Worm (Caenorhabditis elegans) whole organism, young adult: Measurements from ENCODE around the gene laf-1.

ENCODE experiments used
- B0336.3 ChIP-seq: fragments of 200-800 bp; sonication (Bioruptor generic); IDR thresholded peaks from 2 replicates; pipeline ENCODE4 v1.3.6; 2022; ENCODE audit warnings: missing genetic modification characterization, missing compliant biosample characterization
- D2030.7 ChIP-seq: fragments of 200-800 bp; sonication (Bioruptor generic); IDR thresholded peaks from 2 replicates; pipeline ENCODE4 v1.3.6; 2022; ENCODE audit warnings: missing genetic modification reagents, missing genetic modification characterization, missing compliant biosample characterization
- F33H1.4 ChIP-seq: fragments of 200-800 bp; sonication (Bioruptor generic); IDR thresholded peaks from 2 replicates; pipeline ENCODE4 v1.3.6; 2022; ENCODE audit warnings: missing genetic modification reagents, missing genetic modification characterization, missing compliant biosample characterization
- F39B2.1 ChIP-seq: fragments of 200-800 bp; sonication (Bioruptor generic); IDR thresholded peaks from 2 replicates; pipeline ENCODE4 v1.3.6; 2022; ENCODE audit warnings: missing genetic modification reagents, missing genetic modification characterization, missing compliant biosample characterization
- F49E8.2 ChIP-seq: sonication (generic microtip); optimal IDR thresholded peaks from 3 replicates; lab custom pipeline; 2017; ENCODE audit warnings: missing genetic modification characterization, mild to moderate bottlenecking, missing compliant biosample characterization, antibody characterized with exemption, moderate library complexity; ENCODE audit not compliant: insufficient read depth
- K12H6.12 ChIP-seq: fragments of 200-800 bp; sonication (Bioruptor generic); optimal IDR thresholded peaks from 2 replicates; lab custom pipeline; 2018; ENCODE audit warnings: mild to moderate bottlenecking, missing genetic modification characterization, missing compliant biosample characterization
- athp-1 ChIP-seq: sonication (generic microtip); optimal IDR thresholded peaks from 2 replicates; lab custom pipeline; 2017; ENCODE audit warnings: mild to moderate bottlenecking, missing genetic modification characterization, missing compliant biosample characterization
- attf-3 ChIP-seq: fragments of 200-800 bp; sonication (Bioruptor generic); conservative IDR thresholded peaks from 2 replicates; pipeline ENCODE4 v1.3.6; 2022; ENCODE audit warnings: missing genetic modification reagents, missing genetic modification characterization, missing compliant biosample characterization
- attf-5 ChIP-seq: fragments of 200-800 bp; sonication (Bioruptor generic); optimal IDR thresholded peaks from 2 replicates; lab custom pipeline; 2018; ENCODE audit warnings: mild to moderate bottlenecking, missing genetic modification characterization, missing compliant biosample characterization
- attf-6 ChIP-seq: fragments of 200-800 bp; sonication (Bioruptor generic); IDR thresholded peaks from 2 replicates; pipeline ENCODE4 v1.3.6; 2022; ENCODE audit warnings: missing genetic modification reagents, missing genetic modification characterization, missing compliant biosample characterization
- cebp-1 ChIP-seq, 2 experiments: fragments of 200-800 bp in 1 of 2; sonication (Bioruptor generic) in 1 of 2; sonication (generic microtip) in 1 of 2; IDR thresholded peaks in 1 of 2; optimal IDR thresholded peaks in 1 of 2; 2 replicates each; pipeline versions ENCODE4 v1.3.6 to Lab custom; 2017 to 2022; ENCODE audit warnings: missing compliant biosample characterization in 2 of 2, missing genetic modification characterization in 2 of 2, mild to moderate bottlenecking in 1 of 2, missing genetic modification reagents in 1 of 2, moderate library complexity in 1 of 2
- ceh-100 ChIP-seq: fragments of 200-800 bp; sonication (Bioruptor generic); IDR thresholded peaks from 2 replicates; pipeline ENCODE4 v1.3.6; 2022; ENCODE audit warnings: missing genetic modification reagents, missing genetic modification characterization, missing compliant biosample characterization
- ceh-91 ChIP-seq: fragments of 200-800 bp; sonication (Bioruptor generic); IDR thresholded peaks from 2 replicates; pipeline ENCODE4 v1.3.6; 2022; ENCODE audit warnings: missing genetic modification reagents, missing genetic modification characterization, missing compliant biosample characterization
- dox-1 ChIP-seq: fragments of 200-800 bp; sonication (Bioruptor generic); IDR thresholded peaks from 2 replicates; pipeline ENCODE4 v1.3.6; 2022; ENCODE audit warnings: missing genetic modification reagents, missing genetic modification characterization, missing compliant biosample characterization
- dpl-1 ChIP-seq: fragments of 150-350 bp; optimal IDR thresholded peaks from 2 replicates; lab custom pipeline; 2014; ENCODE audit warnings: missing biosample characterization, missing genetic modification reagents, missing genetic modification characterization
- efl-1 ChIP-seq: fragments of 150-350 bp; optimal IDR thresholded peaks from 2 replicates; lab custom pipeline; 2014; ENCODE audit warnings: missing biosample characterization, missing genetic modification reagents, missing genetic modification characterization
- ets-4 ChIP-seq: fragments of 200-800 bp; sonication (Bioruptor generic); optimal IDR thresholded peaks from 2 replicates; lab custom pipeline; 2018; ENCODE audit warnings: mild to moderate bottlenecking, missing genetic modification characterization, missing compliant biosample characterization
- hrde-1 ChIP-seq: sonication (generic microtip); optimal IDR thresholded peaks from 2 replicates; lab custom pipeline; 2016; ENCODE audit warnings: missing genetic modification characterization, mild to moderate bottlenecking, missing compliant biosample characterization, moderate library complexity, missing genotype, missing genetic modification reagents, borderline replicate concordance
- let-607 ChIP-seq, 2 experiments: fragments of 200-800 bp in 1 of 2; sonication (Bioruptor generic) in 1 of 2; sonication (generic microtip) in 1 of 2; optimal IDR thresholded peaks; 2 replicates each; lab custom pipeline; 2016 to 2018; ENCODE audit warnings: mild to moderate bottlenecking in 2 of 2, missing compliant biosample characterization in 2 of 2, missing genetic modification characterization in 2 of 2, moderate library complexity in 2 of 2, missing genotype in 1 of 2
- lin-54 ChIP-seq: fragments of 200-800 bp; sonication (Bioruptor generic); optimal IDR thresholded peaks from 2 replicates; lab custom pipeline; 2018; ENCODE audit warnings: mild to moderate bottlenecking, missing genetic modification characterization, missing compliant biosample characterization
- lsl-1 ChIP-seq: fragments of 200-800 bp; sonication (Bioruptor generic); optimal IDR thresholded peaks from 2 replicates; lab custom pipeline; 2018; ENCODE audit warnings: mild to moderate bottlenecking, missing genetic modification characterization, moderate library complexity, missing compliant biosample characterization
- lsy-27 ChIP-seq: sonication (generic microtip); optimal IDR thresholded peaks from 2 replicates; lab custom pipeline; 2017; ENCODE audit warnings: missing genetic modification characterization, mild to moderate bottlenecking, missing compliant biosample characterization, antibody characterized with exemption, missing genotype, borderline replicate concordance; ENCODE audit not compliant: insufficient read depth
- madf-3 ChIP-seq: fragments of 200-800 bp; sonication (Bioruptor generic); IDR thresholded peaks from 2 replicates; pipeline ENCODE4 v1.3.6; 2022; ENCODE audit warnings: missing genetic modification reagents, missing genetic modification characterization, missing compliant biosample characterization
- madf-6 ChIP-seq: fragments of 200-800 bp; sonication (Bioruptor generic); IDR thresholded peaks from 2 replicates; pipeline ENCODE4 v1.3.6; 2022; ENCODE audit warnings: missing genetic modification reagents, missing genetic modification characterization, missing compliant biosample characterization
- madf-8 ChIP-seq: fragments of 200-800 bp; sonication (Bioruptor generic); conservative IDR thresholded peaks from 2 replicates; pipeline ENCODE4 v1.3.6; 2022; ENCODE audit warnings: missing genetic modification reagents, missing genetic modification characterization, missing compliant biosample characterization
- nhr-120 ChIP-seq: fragments of 200-800 bp; sonication (Bioruptor generic); IDR thresholded peaks from 2 replicates; pipeline ENCODE4 v1.3.6; 2022; ENCODE audit warnings: missing genetic modification characterization, missing compliant biosample characterization
- nhr-80 ChIP-seq: sonication (generic microtip); optimal IDR thresholded peaks from 2 replicates; lab custom pipeline; 2016; ENCODE audit warnings: missing genetic modification characterization, missing compliant biosample characterization
- nhr-90 ChIP-seq: sonication (generic microtip); optimal IDR thresholded peaks from 2 replicates; lab custom pipeline; 2016; ENCODE audit warnings: missing genotype, mild to moderate bottlenecking, missing genetic modification characterization, missing compliant biosample characterization
- pbrm-1 ChIP-seq: fragments of 200-800 bp; sonication (Bioruptor generic); IDR thresholded peaks from 2 replicates; pipeline ENCODE4 v1.3.6; 2022; ENCODE audit warnings: missing genetic modification reagents, missing genetic modification characterization, missing compliant biosample characterization
- rcor-1 ChIP-seq: fragments of 200-800 bp; sonication (Bioruptor generic); IDR thresholded peaks from 2 replicates; pipeline ENCODE4 v1.3.6; 2022; ENCODE audit warnings: missing genetic modification reagents, missing genetic modification characterization, missing compliant biosample characterization
- repo-1 ChIP-seq: sonication (generic microtip); optimal IDR thresholded peaks from 2 replicates; lab custom pipeline; 2017; ENCODE audit warnings: mild to moderate bottlenecking, missing genetic modification characterization, missing compliant biosample characterization
- rpc-1 ChIP-seq, 2 experiments: fragments of 150-350 bp in 1 of 2; sonication (generic microtip) in 1 of 2; optimal IDR thresholded peaks; 2 replicates each; lab custom pipeline; 2014 to 2018; ENCODE audit warnings: missing biosample characterization in 1 of 2, missing genetic modification characterization in 1 of 2, missing genetic modification reagents in 1 of 2, missing genotype in 1 of 2
- snpc-1.3 ChIP-seq: sonication (generic microtip); optimal IDR thresholded peaks from 2 replicates; lab custom pipeline; 2017; ENCODE audit warnings: missing genetic modification characterization, mild to moderate bottlenecking, missing compliant biosample characterization, antibody characterized with exemption, moderate library complexity, missing genotype, missing genetic modification reagents; ENCODE audit not compliant: insufficient read depth
- snpc-4 ChIP-seq, 5 experiments: fragments of 150-350 bp in 1 of 5; sonication (generic microtip) in 4 of 5; optimal IDR thresholded peaks; 2 replicates each; lab custom pipeline; 2014 to 2018; ENCODE audit warnings: missing genetic modification characterization in 5 of 5, missing biosample characterization in 3 of 5, antibody characterized with exemption in 2 of 5, mild to moderate bottlenecking in 2 of 5, missing compliant biosample characterization in 2 of 5, missing genotype in 2 of 5, moderate library complexity in 2 of 5, missing genetic modification reagents in 1 of 5
- tlf-1 ChIP-seq: fragments of 200-800 bp; sonication (Bioruptor generic); optimal IDR thresholded peaks from 2 replicates; lab custom pipeline; 2018; ENCODE audit warnings: mild to moderate bottlenecking, missing genetic modification characterization, missing compliant biosample characterization
- unc-130 ChIP-seq: sonication (generic microtip); optimal IDR thresholded peaks from 2 replicates; lab custom pipeline; 2016; ENCODE audit warnings: missing genetic modification reagents, missing genetic modification characterization, missing compliant biosample characterization
- xnd-1 ChIP-seq: sonication (generic microtip); optimal IDR thresholded peaks from 2 replicates; lab custom pipeline; 2016; ENCODE audit warnings: missing genotype, missing genetic modification reagents, missing genetic modification characterization, missing compliant biosample characterization
- zfh-2 ChIP-seq: fragments of 200-800 bp; sonication (Bioruptor generic); conservative IDR thresholded peaks from 2 replicates; pipeline ENCODE4 v1.3.6; 2022; ENCODE audit warnings: missing genetic modification reagents, missing genetic modification characterization, missing compliant biosample characterization

laf-1 gene

DNA sequence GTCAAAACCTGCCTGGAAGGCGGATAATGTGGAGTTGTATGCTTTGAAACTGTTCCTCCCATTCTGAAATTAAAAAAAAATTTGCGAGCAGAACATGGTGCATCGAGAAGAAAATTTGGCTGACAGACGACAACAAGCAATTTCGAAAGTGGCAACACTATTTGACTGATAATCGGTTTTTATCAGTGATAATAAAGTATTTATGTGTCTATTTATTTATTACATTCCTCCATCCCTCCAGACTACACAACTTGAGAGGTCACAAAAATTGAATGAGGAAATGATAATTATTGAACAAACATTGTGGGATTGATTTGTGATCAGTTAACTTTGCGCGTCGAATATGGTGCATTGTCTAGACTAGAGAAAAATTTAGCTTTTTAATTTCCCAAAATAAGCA lies 39.4 kb downstream of the laf-1 start, which contains the start of gene cest-25 (continued):
- TF ChIP-seq ceh-100 (no peak), cebp-1 (GFP tag; IDR thresholded peaks at IDR 0.05; lab: Robert Waterston, UW) (no peak), cebp-1 (tag; optimal IDR thresholded peaks at IDR 0.05; lab: Kevin White, UChicago) (peak; percentile 57), K12H6.12 (tag; lab: Kevin White, UChicago) (no peak), madf-3 (no peak), nhr-120 (GFP tag; lab: Robert Waterston, UW) (no peak), unc-130 (no peak)

DNA sequence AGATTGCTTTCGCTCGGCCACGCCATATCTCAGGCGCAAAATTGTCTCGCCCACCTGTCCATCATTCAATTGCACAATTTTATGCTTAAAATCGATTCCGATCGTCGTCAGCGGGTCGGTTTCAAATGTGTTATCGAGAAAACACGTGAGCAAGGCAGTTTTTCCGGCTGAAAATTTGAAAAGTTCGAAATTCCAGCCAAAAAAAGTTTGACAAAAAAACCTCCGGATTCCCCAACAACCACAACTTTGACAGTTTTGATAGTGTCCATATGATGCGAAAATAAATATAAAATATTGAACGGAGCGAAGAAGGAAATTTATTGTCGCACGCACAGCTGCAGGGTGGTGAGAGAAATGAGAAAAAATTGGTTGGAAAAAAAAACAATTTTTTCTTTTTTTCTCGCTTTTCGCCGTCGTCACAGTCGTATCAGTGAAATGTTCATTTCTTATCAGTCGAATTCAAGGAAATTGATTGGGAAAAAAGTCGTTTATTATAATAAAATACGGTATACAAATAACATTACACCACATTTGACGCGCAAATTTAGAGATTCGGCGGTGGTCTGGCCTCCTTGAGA lies 45.2 kb downstream of the laf-1 start, which contains the start of gene Y71H2AM.12:
Gene Y71H2AM.12, minus strand, starts transcription at position 486 of the 578 bp plus-strand sequence.
- TF ChIP-seq nhr-90 (tag; lab: Kevin White, UChicago) (peak; percentile 20), athp-1 (tag; lab: Kevin White, UChicago) (no peak), B0336.3 (GFP tag; lab: Robert Waterston, UW) (0 out of 2 replicates have a peak, but pooled peaks have one; percentile 38), dox-1 (GFP tag; lab: Robert Waterston, UW) (peak; percentile 39), nhr-80 (tag; lab: Kevin White, UChicago) (peak; percentile 88), attf-5 (peak; percentile 59), attf-6 (no peak), let-607 (tag; optimal IDR thresholded peaks at IDR 0.05; lab: Kevin White, UChicago) (peak in 1 of 2 experiments; percentile 44), ets-4 (GFP tag; lab: Kevin White, UChicago) (peak; percentile 43), cebp-1 (GFP tag; IDR thresholded peaks at IDR 0.05; lab: Robert Waterston, UW) (no peak), cebp-1 (tag; optimal IDR thresholded peaks at IDR 0.05; lab: Kevin White, UChicago) (peak; percentile 38), F49E8.2 (no peak)

DNA sequence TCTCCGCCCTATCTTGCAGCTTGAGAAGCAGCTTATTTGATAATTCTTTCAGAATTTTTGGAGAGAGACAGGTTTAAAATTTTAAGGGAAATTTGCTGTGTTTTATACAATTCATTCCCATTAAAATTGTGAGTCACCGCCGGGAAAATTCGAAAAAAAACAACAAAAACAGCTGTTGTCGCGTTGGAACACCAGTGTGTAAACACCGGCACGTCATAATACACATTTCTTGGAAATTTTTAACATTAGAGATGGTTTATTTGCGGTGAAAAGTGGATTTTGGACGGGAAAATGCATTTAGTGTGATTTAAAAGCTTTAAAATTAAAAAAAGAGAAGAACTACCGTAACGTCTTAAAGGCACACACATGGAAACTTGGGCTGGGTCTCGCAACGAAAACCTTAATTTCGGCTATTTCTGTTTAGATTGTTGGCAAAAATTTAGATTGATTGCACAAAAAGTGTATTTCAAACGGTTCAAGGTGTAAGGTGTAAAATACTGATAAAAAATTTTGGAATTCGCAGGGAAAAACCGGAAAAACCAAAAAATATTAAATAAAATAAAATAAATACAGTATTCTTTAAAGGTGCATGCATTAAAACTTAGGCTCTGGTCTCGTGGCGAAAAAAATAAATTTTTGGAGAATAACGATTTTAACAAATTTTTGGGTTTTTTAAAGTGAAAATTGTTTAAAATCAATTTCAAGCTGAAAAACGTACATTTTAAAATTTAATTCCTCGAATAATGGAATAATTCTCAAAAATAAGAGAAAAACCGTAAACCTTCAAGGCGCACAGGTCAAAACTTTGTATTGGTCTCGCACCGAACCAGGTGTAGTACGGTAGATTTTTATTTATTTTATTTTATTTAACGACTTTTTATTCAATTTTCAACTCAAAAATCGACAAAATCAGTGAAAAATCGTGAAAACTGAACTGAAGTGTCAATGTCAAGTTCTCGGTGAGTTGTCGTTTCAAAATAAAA lies 53.3 kb downstream of the laf-1 start, which contains the start of gene cosa-1:
Gene cosa-1, plus strand, starts transcription at position 896 of the 983 bp plus-strand sequence.
- TF ChIP-seq F39B2.1 (GFP tag; lab: Robert Waterston, UW) (no peak), xnd-1 (tag; lab: Kevin White, UChicago) (peak; percentile 98), attf-3 (GFP tag; lab: Robert Waterston, UW) (0 out of 2 replicates have a peak, but pooled peaks have one; percentile 10), let-607 (tag; optimal IDR thresholded peaks at IDR 0.05; lab: Kevin White, UChicago) (peak in 1 of 2 experiments; percentile 56), ceh-91 (peak; percentile 75; the same call in 1 of the 2 replicates), lsl-1 (peak; percentile 99), madf-8 (GFP tag; lab: Robert Waterston, UW) (peak; percentile 78), repo-1 (no peak), rcor-1 (GFP tag; lab: Robert Waterston, UW) (peak; percentile 9; the same call in 1 of the 2 replicates), F33H1.4 (GFP tag; lab: Robert Waterston, UW) (peak; percentile 93), snpc-4 (GFP tag; optimal IDR thresholded peaks at IDR 0.05; lab: Kevin White, UChicago) (no peak), snpc-4 (tag; optimal IDR thresholded peaks at IDR 0.05; lab: Kevin White, UChicago) (peak in 1 of 4 experiments; percentile 39), athp-1 (tag; lab: Kevin White, UChicago) (peak; percentile 19), D2030.7 (GFP tag; lab: Robert Waterston, UW) (0 out of 2 replicates have a peak, but pooled peaks have one; percentile 54), hrde-1 (tag; lab: Kevin White, UChicago) (peak; percentile 39), efl-1 (peak; percentile 37), lin-54 (GFP tag; lab: Kevin White, UChicago) (peak; percentile 38), dpl-1 (GFP tag; lab: Kevin White, UChicago) (no peak), lsy-27 (tag; lab: Kevin White, UChicago) (no peak), zfh-2 (GFP tag; lab: Robert Waterston, UW) (no peak), pbrm-1 (GFP tag; lab: Robert Waterston, UW) (no peak), tlf-1 (GFP tag; lab: Kevin White, UChicago) (peak; percentile 20), dox-1 (GFP tag; lab: Robert Waterston, UW) (peak; percentile 62; the same call in 1 of the 2 replicates), unc-130 (peak; percentile 51), rpc-1 (optimal IDR thresholded peaks at IDR 0.05; lab: Kevin White, UChicago) (no peak), rpc-1 (tag; optimal IDR thresholded peaks at IDR 0.05; lab: Kevin White, UChicago) (peak; percentile 2), madf-6 (GFP tag; lab: Robert Waterston, UW) (peak; percentile 91), snpc-1.3 (peak; percentile 26)
